Fruit fly (Drosophila melanogaster) whole organism, embryonic: Measurements from ENCODE around the gene CG3091.

Source experiments
- Atf3 ChIP-seq: fragments of 200-800 bp; sonication (Bioruptor generic); optimal IDR thresholded peaks from 3 replicates; lab custom pipeline; 2016; ENCODE audit warnings: missing biosample characterization, missing genetic modification characterization
- Bdp1 ChIP-seq: fragments of 200-800 bp; sonication (Bioruptor generic); optimal IDR thresholded peaks from 3 replicates; lab custom pipeline; 2016; ENCODE audit warnings: missing biosample characterization, missing genetic modification characterization
- CG10147 ChIP-seq: fragments of 200-800 bp; sonication (Bioruptor generic); optimal IDR thresholded peaks from 2 replicates; lab custom pipeline; 2019; ENCODE audit warnings: missing biosample characterization, mild to moderate bottlenecking, missing genetic modification characterization, moderate library complexity
- CG12391 ChIP-seq: fragments of 200-800 bp; sonication (Bioruptor generic); optimal IDR thresholded peaks from 3 replicates; lab custom pipeline; 2018; ENCODE audit warnings: missing biosample characterization, mild to moderate bottlenecking, missing genetic modification characterization, moderate library complexity
- CG13894 ChIP-seq: fragments of 200-800 bp; sonication (Bioruptor generic); optimal IDR thresholded peaks from 3 replicates; lab custom pipeline; 2018; ENCODE audit warnings: missing biosample characterization, mild to moderate bottlenecking, missing genetic modification characterization, moderate library complexity
- CG15073 ChIP-seq: fragments of 200-800 bp; sonication (Bioruptor generic); optimal IDR thresholded peaks from 2 replicates; lab custom pipeline; 2016; ENCODE audit warnings: missing biosample characterization, missing genetic modification characterization
- CG15696 ChIP-seq: fragments of 200-800 bp; sonication (Bioruptor generic); optimal IDR thresholded peaks from 2 replicates; lab custom pipeline; 2019; ENCODE audit warnings: missing biosample characterization, mild to moderate bottlenecking, missing genetic modification characterization, moderate library complexity
- CG1602 ChIP-seq: fragments of 200-800 bp; sonication (Bioruptor generic); optimal IDR thresholded peaks from 3 replicates; lab custom pipeline; 2016; ENCODE audit warnings: missing biosample characterization, missing genetic modification characterization
- CG16863 ChIP-seq: fragments of 200-800 bp; sonication (Bioruptor generic); optimal IDR thresholded peaks from 3 replicates; lab custom pipeline; 2016; ENCODE audit warnings: missing biosample characterization, missing genetic modification characterization
- CG17912 ChIP-seq: fragments of 200-800 bp; sonication (Bioruptor generic); optimal IDR thresholded peaks from 2 replicates; lab custom pipeline; 2018; ENCODE audit warnings: missing biosample characterization, mild to moderate bottlenecking, missing genetic modification characterization
- CG18262 ChIP-seq: fragments of 200-800 bp; optimal IDR thresholded peaks from 3 replicates; lab custom pipeline; 2019; ENCODE audit warnings: missing biosample characterization, mild to moderate bottlenecking, missing genetic modification characterization, moderate library complexity
- CG18476 ChIP-seq: fragments of 200-800 bp; sonication (Bioruptor generic); optimal IDR thresholded peaks from 2 replicates; lab custom pipeline; 2016; ENCODE audit warnings: missing biosample characterization, mild to moderate bottlenecking, missing genetic modification characterization
- CG2202 ChIP-seq: fragments of 200-800 bp; sonication (Bioruptor generic); optimal IDR thresholded peaks from 2 replicates; lab custom pipeline; 2018; ENCODE audit warnings: missing biosample characterization, mild to moderate bottlenecking, missing genetic modification characterization
- CG30403 ChIP-seq: fragments of 200-800 bp; sonication (Bioruptor generic); optimal IDR thresholded peaks from 3 replicates; lab custom pipeline; 2016; ENCODE audit warnings: missing biosample characterization, missing genetic modification characterization
- CG32532 ChIP-seq: fragments of 200-800 bp; sonication (Bioruptor generic); IDR thresholded peaks from 2 replicates; pipeline ENCODE4 v1.3.6; 2022; ENCODE audit warnings: missing biosample characterization, missing genetic modification characterization
- CG34422 ChIP-seq: fragments of 200-800 bp; sonication (Bioruptor generic); IDR thresholded peaks from 3 replicates; pipeline ENCODE4 v1.3.6; 2022; ENCODE audit warnings: missing biosample characterization, missing genetic modification characterization
- CG6689 ChIP-seq: fragments of 200-800 bp; sonication (Bioruptor generic); IDR thresholded peaks from 2 replicates; pipeline ENCODE4 v1.3.6; 2022; ENCODE audit warnings: missing biosample characterization, missing genetic modification characterization
- CoRest ChIP-seq: fragments of 200-800 bp; sonication (Bioruptor generic); optimal IDR thresholded peaks from 3 replicates; lab custom pipeline; 2018; ENCODE audit warnings: missing biosample characterization, mild to moderate bottlenecking, missing genetic modification characterization, moderate library complexity
- Hmr ChIP-seq: fragments of 200-800 bp; sonication (Bioruptor generic); optimal IDR thresholded peaks from 3 replicates; lab custom pipeline; 2017; ENCODE audit warnings: mild to moderate bottlenecking, missing biosample characterization, missing genetic modification reagents, missing genetic modification characterization
- Hmx ChIP-seq: fragments of 200-800 bp; sonication (Bioruptor generic); optimal IDR thresholded peaks from 2 replicates; lab custom pipeline; 2016; ENCODE audit warnings: missing biosample characterization, missing genetic modification characterization
- Hr3 ChIP-seq: fragments of 200-800 bp; sonication (Bioruptor generic); optimal IDR thresholded peaks from 3 replicates; lab custom pipeline; 2016; ENCODE audit warnings: missing biosample characterization, missing genetic modification characterization
- MTF-1 ChIP-seq: fragments of 200-800 bp; sonication (Bioruptor generic); optimal IDR thresholded peaks from 2 replicates; lab custom pipeline; 2018; ENCODE audit warnings: missing biosample characterization, mild to moderate bottlenecking, missing genetic modification characterization, borderline replicate concordance
- Meics ChIP-seq: fragments of 200-800 bp; sonication (Bioruptor generic); optimal IDR thresholded peaks from 2 replicates; lab custom pipeline; 2017; ENCODE audit warnings: missing biosample characterization, mild to moderate bottlenecking, missing genetic modification characterization
- Neu2 ChIP-seq: fragments of 200-800 bp; sonication (Bioruptor generic); optimal IDR thresholded peaks from 3 replicates; lab custom pipeline; 2016; ENCODE audit warnings: missing biosample characterization, missing genetic modification characterization, borderline replicate concordance
- Trl ChIP-seq, 3 experiments: fragments of >200 bp in 2 of 3; fragments of 200-800 bp in 1 of 3; sonication (Bioruptor generic) in 1 of 3; optimal IDR thresholded peaks; 2 replicates in 1 of 3; 3 replicates in 2 of 3; lab custom pipeline; 2016 to 2017; ENCODE audit warnings: missing biosample characterization in 1 of 3, missing genetic modification characterization in 1 of 3
- ab ChIP-seq: fragments of 200-800 bp; sonication (Bioruptor generic); optimal IDR thresholded peaks from 2 replicates; lab custom pipeline; 2016; ENCODE audit warnings: missing biosample characterization, missing genetic modification characterization
- aop ChIP-seq: fragments of 200-800 bp; sonication (Bioruptor generic); IDR thresholded peaks from 2 replicates; pipeline ENCODE4 v1.3.6; 2022; ENCODE audit warnings: missing biosample characterization, missing genetic modification characterization
- ase ChIP-seq: fragments of 200-800 bp; sonication (Bioruptor generic); IDR thresholded peaks from 3 replicates; pipeline ENCODE4 v1.3.6; 2022; ENCODE audit warnings: missing biosample characterization, missing genetic modification characterization
- cg ChIP-seq: fragments of 200-800 bp; sonication (Bioruptor generic); optimal IDR thresholded peaks from 3 replicates; lab custom pipeline; 2019; ENCODE audit warnings: missing biosample characterization, mild to moderate bottlenecking, missing genetic modification characterization, moderate library complexity
- corto ChIP-seq: fragments of 200-800 bp; sonication (Bioruptor generic); optimal IDR thresholded peaks from 2 replicates; lab custom pipeline; 2016; ENCODE audit warnings: missing biosample characterization, mild to moderate bottlenecking, missing genetic modification characterization, moderate library complexity
- croc ChIP-seq: fragments of 200-800 bp; sonication (Bioruptor generic); conservative IDR thresholded peaks from 3 replicates; pipeline ENCODE4 v1.3.6; 2022; ENCODE audit warnings: missing biosample characterization, missing genetic modification characterization
- dmrt11E ChIP-seq: fragments of 200-800 bp; sonication (Bioruptor generic); optimal IDR thresholded peaks from 3 replicates; lab custom pipeline; 2018; ENCODE audit warnings: missing biosample characterization, mild to moderate bottlenecking, missing genetic modification characterization, moderate library complexity
- fd102C ChIP-seq: fragments of 200-800 bp; sonication (Bioruptor generic); optimal IDR thresholded peaks from 2 replicates; lab custom pipeline; 2018; ENCODE audit warnings: missing biosample characterization, mild to moderate bottlenecking, missing genetic modification characterization, moderate library complexity
- fd96Cb ChIP-seq: fragments of 200-800 bp; sonication (Bioruptor generic); optimal IDR thresholded peaks from 2 replicates; lab custom pipeline; 2018; ENCODE audit warnings: missing biosample characterization, mild to moderate bottlenecking, missing genetic modification characterization, moderate library complexity
- grau ChIP-seq: fragments of 200-800 bp; optimal IDR thresholded peaks from 3 replicates; lab custom pipeline; 2019; ENCODE audit warnings: missing biosample characterization, mild to moderate bottlenecking, missing genetic modification characterization, moderate library complexity
- hbn ChIP-seq: fragments of 200-800 bp; sonication (Bioruptor generic); IDR thresholded peaks from 2 replicates; pipeline ENCODE4 v1.3.6; 2022; ENCODE audit warnings: missing biosample characterization, missing genetic modification characterization; ENCODE audit not compliant: partially characterized antibody
- jigr1 ChIP-seq: fragments of 200-800 bp; sonication (Bioruptor generic); IDR thresholded peaks from 3 replicates; pipeline ENCODE4 v1.3.6; 2022; ENCODE audit warnings: missing biosample characterization, missing genetic modification characterization
- lola ChIP-seq, 3 experiments: fragments of >200 bp in 2 of 3; fragments of 200-800 bp in 1 of 3; sonication (Bioruptor generic) in 1 of 3; optimal IDR thresholded peaks; 2 replicates each; lab custom pipeline; 2017 to 2019; ENCODE audit warnings: missing biosample characterization in 3 of 3, missing genetic modification characterization in 3 of 3, mild to moderate bottlenecking in 1 of 3, moderate library complexity in 1 of 3
- luna ChIP-seq: fragments of 200-800 bp; sonication (Bioruptor generic); optimal IDR thresholded peaks from 2 replicates; lab custom pipeline; 2016; ENCODE audit warnings: missing biosample characterization, missing genetic modification characterization
- nmo ChIP-seq: fragments of 200-800 bp; sonication (Bioruptor generic); optimal IDR thresholded peaks from 2 replicates; lab custom pipeline; 2018; ENCODE audit warnings: missing biosample characterization, mild to moderate bottlenecking, missing genetic modification characterization, moderate library complexity
- p53 ChIP-seq: fragments of 200-800 bp; sonication (Bioruptor generic); optimal IDR thresholded peaks from 2 replicates; lab custom pipeline; 2016; ENCODE audit warnings: missing biosample characterization, missing genetic modification characterization
- ro ChIP-seq: fragments of 200-800 bp; sonication (Bioruptor generic); IDR thresholded peaks from 2 replicates; pipeline ENCODE4 v1.3.6; 2022; ENCODE audit warnings: missing biosample characterization, missing genetic modification characterization
- scrt ChIP-seq: fragments of 200-800 bp; sonication (Bioruptor generic); optimal IDR thresholded peaks from 2 replicates; lab custom pipeline; 2018; ENCODE audit warnings: missing biosample characterization, mild to moderate bottlenecking, missing genetic modification characterization, moderate library complexity
- shn ChIP-seq: fragments of 200-800 bp; sonication (Bioruptor generic); optimal IDR thresholded peaks from 3 replicates; lab custom pipeline; 2016; ENCODE audit warnings: missing biosample characterization, missing genetic modification characterization
- sim ChIP-seq: fragments of 200-800 bp; sonication (Bioruptor generic); IDR thresholded peaks from 2 replicates; pipeline ENCODE4 v1.3.6; 2022; ENCODE audit warnings: missing biosample characterization, missing genetic modification characterization
- slbo ChIP-seq: fragments of 200-800 bp; sonication (Bioruptor generic); IDR thresholded peaks from 2 replicates; pipeline ENCODE4 v1.3.6; 2022; ENCODE audit warnings: missing biosample characterization, missing genetic modification characterization
- ssp ChIP-seq: fragments of 200-800 bp; sonication (Bioruptor generic); IDR thresholded peaks from 2 replicates; pipeline ENCODE4 v1.3.6; 2022; ENCODE audit warnings: missing biosample characterization, missing genetic modification characterization
- sug ChIP-seq: fragments of 200-800 bp; optimal IDR thresholded peaks from 2 replicates; lab custom pipeline; 2019; ENCODE audit warnings: missing biosample characterization, mild to moderate bottlenecking, missing genetic modification characterization, moderate library complexity
- tin ChIP-seq: fragments of 200-800 bp; sonication (Bioruptor generic); optimal IDR thresholded peaks from 3 replicates; lab custom pipeline; 2016; ENCODE audit warnings: missing biosample characterization, missing genetic modification characterization
- zen2 ChIP-seq: fragments of 200-800 bp; sonication (Bioruptor generic); IDR thresholded peaks from 3 replicates; pipeline ENCODE4 v1.3.6; 2022; ENCODE audit warnings: missing biosample characterization, missing genetic modification characterization; ENCODE audit not compliant: partially characterized antibody

CG3091 gene

DNA sequence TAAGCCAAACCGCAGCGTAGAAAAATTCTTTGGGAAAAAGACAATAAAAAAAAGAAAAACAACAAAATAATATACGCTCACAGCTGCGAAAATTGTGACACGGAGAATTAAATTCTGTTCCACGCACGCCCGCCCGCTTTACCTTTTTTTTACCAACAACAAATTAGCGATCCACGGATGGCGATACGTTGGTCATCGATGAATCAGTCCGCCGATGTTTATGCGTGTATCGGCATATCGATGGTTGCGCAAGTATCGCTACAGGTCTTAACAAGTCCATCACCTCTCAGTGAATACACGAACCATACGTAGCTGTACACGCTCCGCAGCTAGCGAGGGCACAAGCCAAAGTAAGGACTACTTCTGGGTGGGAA, 16.5 kb upstream of the CG3091 start, which contains the start of gene CG2924 (continued):
- TF ChIP-seq aop (GFP tag; lab: Robert Waterston, UW) (no peak), CG15073 (GFP tag; lab: Kevin White, UChicago) (no peak), zen2 (GFP tag; lab: Robert Waterston, UW) (peak; percentile 99), ro (GFP tag; lab: Robert Waterston, UW) (no peak), croc (GFP tag; lab: Robert Waterston, UW) (no peak), Neu2 (GFP tag; lab: Kevin White, UChicago) (peak; percentile 17), Meics (GFP tag; lab: Kevin White, UChicago) (no peak), ab (GFP tag; lab: Kevin White, UChicago) (peak; percentile 56), CG18262 (no peak), CG17912 (GFP tag; lab: Kevin White, UChicago) (no peak), dmrt11E (tag; lab: Kevin White, UChicago) (no peak), lola (GFP tag; optimal IDR thresholded peaks at IDR 0.05; lab: Kevin White, UChicago) (no peak), Hr3 (peak; percentile 44), corto (GFP tag; lab: Kevin White, UChicago) (no peak), p53 (GFP tag; lab: Kevin White, UChicago) (peak; percentile 90), Hmr (GFP tag; lab: Kevin White, UChicago) (peak; percentile 83), CG13894 (tag; lab: Kevin White, UChicago) (peak; percentile 83), Atf3 (GFP tag; lab: Kevin White, UChicago) (no peak), scrt (GFP tag; lab: Kevin White, UChicago) (no peak), CoRest (tag; lab: Kevin White, UChicago) (peak; percentile 39), CG30403 (GFP tag; lab: Kevin White, UChicago) (peak; percentile 52), CG12391 (tag; lab: Kevin White, UChicago) (peak; percentile 66), slbo (peak; percentile 89), CG15696 (tag; lab: Kevin White, UChicago) (no peak), sim (GFP tag; lab: Robert Waterston, UW) (no peak), cg (peak; percentile 64), CG6689 (no peak), Bdp1 (GFP tag; lab: Kevin White, UChicago) (peak; percentile 22), CG1602 (GFP tag; lab: Kevin White, UChicago) (peak; percentile 38), CG2202 (no peak), ase (GFP tag; lab: Robert Waterston, UW) (no peak), sug (tag; lab: Kevin White, UChicago) (peak; percentile 63), hbn (GFP tag; lab: Robert Waterston, UW) (peak; percentile 100), ssp (GFP tag; lab: Robert Waterston, UW) (peak; percentile 66), jigr1 (GFP tag; lab: Robert Waterston, UW) (no peak), CG32532 (GFP tag; lab: Robert Waterston, UW) (peak; percentile 72), luna (peak; percentile 56), shn (GFP tag; lab: Kevin White, UChicago) (peak; percentile 45), CG10147 (peak; percentile 43), CG34422 (GFP tag; lab: Robert Waterston, UW) (peak; percentile 73), tin (GFP tag; lab: Kevin White, UChicago) (peak; percentile 67), nmo (peak; percentile 67), grau (tag; lab: Kevin White, UChicago) (peak; percentile 51), CG16863 (GFP tag; lab: Kevin White, UChicago) (peak; percentile 43), Hmx (GFP tag; lab: Kevin White, UChicago) (no peak), fd102C (GFP tag; lab: Kevin White, UChicago) (no peak), Trl (optimal IDR thresholded peaks at IDR 0.05; lab: Kevin White, UChicago) (no peak), Trl (GFP tag; optimal IDR thresholded peaks at IDR 0.05; lab: Kevin White, UChicago) (peak; percentile 36), MTF-1 (GFP tag; lab: Kevin White, UChicago) (no peak), fd96Cb (no peak), CG18476 (no peak)
